Fruit fly (Drosophila melanogaster): Measurements from ENCODE around the gene PolI.

Gene PolI

DNA sequence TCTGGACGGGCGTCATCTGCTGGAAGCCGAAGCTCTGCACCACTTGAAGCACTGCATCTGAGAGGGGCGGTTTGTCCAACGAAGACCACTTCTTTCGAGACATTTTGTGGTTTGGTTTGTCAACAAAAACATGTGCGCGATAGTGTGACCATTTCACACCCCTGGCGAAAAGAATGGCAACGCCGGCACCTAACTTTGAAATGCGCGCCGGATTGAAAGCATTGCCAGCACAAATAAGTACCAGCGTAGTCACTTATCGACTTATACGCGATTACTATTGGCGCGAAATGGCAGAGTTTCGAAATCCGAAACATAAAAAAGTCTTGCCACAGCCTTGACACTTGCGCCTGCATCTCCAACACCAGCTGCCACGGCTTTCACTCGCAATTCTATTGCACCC lies 36.4 kb downstream of the PolI start, which contains the start of gene CG9630 (continued):
- no peak for TF ChIP-seq Nf-YC (tag; optimal IDR thresholded peaks at IDR 0.05)
- TF ChIP-seq CG14965 (GFP tag; optimal IDR thresholded peaks at IDR 0.05; ENCODE audit: borderline replicate concordance) = no peak
- TF ChIP-seq Tbp (GFP tag; optimal IDR thresholded peaks at IDR 0.05) = no peak
- no peak for TF ChIP-seq tx (GFP tag; optimal IDR thresholded peaks at IDR 0.05)
- TF ChIP-seq Med (GFP tag) = peak; percentile 87
- no peak for TF ChIP-seq Rfx (GFP tag; IDR thresholded peaks at IDR 0.05)
- TF ChIP-seq CG3407 (GFP tag; optimal IDR thresholded peaks at IDR 0.05) = no peak
- TF ChIP-seq maf-S (GFP tag; optimal IDR thresholded peaks at IDR 0.05) = no peak
- no peak for TF ChIP-seq Rx (GFP tag; IDR thresholded peaks at IDR 0.05)
- no peak for TF ChIP-seq CG4820 (GFP tag; optimal IDR thresholded peaks at IDR 0.05)
- TF ChIP-seq Stat92E (GFP tag; optimal IDR thresholded peaks at IDR 0.05) = peak in 1 of 3 experiments; percentile 45
- TF ChIP-seq NC2β (GFP tag; optimal IDR thresholded peaks at IDR 0.05) = no peak
- TF ChIP-seq CG1832 (GFP tag; optimal IDR thresholded peaks at IDR 0.05) = no peak
- peak; percentile 73 for TF ChIP-seq HmgZ (tag; optimal IDR thresholded peaks at IDR 0.05)
- TF ChIP-seq gt (GFP tag; IDR thresholded peaks at IDR 0.05) = no peak
- TF ChIP-seq z (GFP tag; IDR thresholded peaks at IDR 0.05) = no peak
- TF ChIP-seq CG12659 (GFP tag; optimal IDR thresholded peaks at IDR 0.05) = peak; percentile 12
- no peak for TF ChIP-seq usp (GFP tag; optimal IDR thresholded peaks at IDR 0.05)
- peak; percentile 88 for TF ChIP-seq MBD-R2 (GFP tag; IDR thresholded peaks at IDR 0.05)
- no peak for TF ChIP-seq Nf-YA (GFP tag; IDR thresholded peaks at IDR 0.05)
- peak; percentile 62 for TF ChIP-seq Scr (GFP tag; IDR thresholded peaks at IDR 0.05; ENCODE audit: partially characterized antibody)
- no peak for TF ChIP-seq CG4730 (GFP tag; IDR thresholded peaks at IDR 0.05)
- no peak for TF ChIP-seq ham (GFP tag; IDR thresholded peaks at IDR 0.05)
- peak; percentile 98 for TF ChIP-seq dm (GFP tag; optimal IDR thresholded peaks at IDR 0.05)
- peak; percentile 70 for TF ChIP-seq unc-4 (GFP tag; IDR thresholded peaks at IDR 0.05; ENCODE audit: partially characterized antibody)
- TF ChIP-seq Dip2 (GFP tag; IDR thresholded peaks at IDR 0.05) = no peak
- TF ChIP-seq nerfin-2 (GFP tag; IDR thresholded peaks at IDR 0.05; ENCODE audit: partially characterized antibody) = no peak
- TF ChIP-seq CG2116 (GFP tag; optimal IDR thresholded peaks at IDR 0.05) = peak; percentile 87
- TF ChIP-seq CG32532 (GFP tag; IDR thresholded peaks at IDR 0.05) = no peak
- no peak for TF ChIP-seq mam (GFP tag; optimal IDR thresholded peaks at IDR 0.05)
- peak; percentile 87 for TF ChIP-seq CG1603 (tag; optimal IDR thresholded peaks at IDR 0.05)
- TF ChIP-seq Gsc (GFP tag; IDR thresholded peaks at IDR 0.05) = no peak
- peak; percentile 38 for TF ChIP-seq CG3995 (GFP tag; optimal IDR thresholded peaks at IDR 0.05)
- TF ChIP-seq GATAe (GFP tag; conservative IDR thresholded peaks at IDR 0.05) = no peak
- TF ChIP-seq Deaf1 (tag; optimal IDR thresholded peaks at IDR 0.05) = no peak
- TF ChIP-seq CG7987 (GFP tag; optimal IDR thresholded peaks at IDR 0.05) = peak; percentile 47
- TF ChIP-seq CG17359 (tag; optimal IDR thresholded peaks at IDR 0.05) = no peak
- TF ChIP-seq az2 (GFP tag; optimal IDR thresholded peaks at IDR 0.05) = no peak
- no peak for TF ChIP-seq hb (GFP tag; IDR thresholded peaks at IDR 0.05; ENCODE audit: partially characterized antibody)
- TF ChIP-seq yki (optimal IDR thresholded peaks at IDR 0.05) = no peak
- no peak for TF ChIP-seq jing (GFP tag; optimal IDR thresholded peaks at IDR 0.05)
- no peak for TF ChIP-seq CG15696 (tag; optimal IDR thresholded peaks at IDR 0.05)
- no peak for TF ChIP-seq Hmx (GFP tag; optimal IDR thresholded peaks at IDR 0.05)
- TF ChIP-seq dan (GFP tag; IDR thresholded peaks at IDR 0.05) = no peak
- TF ChIP-seq CG13424 (tag; optimal IDR thresholded peaks at IDR 0.05) = no peak
- TF ChIP-seq CG9797 (GFP tag; optimal IDR thresholded peaks at IDR 0.05) = peak; percentile 97
- TF ChIP-seq nmo (GFP tag; optimal IDR thresholded peaks at IDR 0.05) = peak; percentile 10
- no peak for TF ChIP-seq crol (GFP tag; IDR thresholded peaks at IDR 0.05)
- no peak for TF ChIP-seq CG8944 (GFP tag; optimal IDR thresholded peaks at IDR 0.05)
- TF ChIP-seq twi (tag; optimal IDR thresholded peaks at IDR 0.05) = peak; percentile 85
- TF ChIP-seq CG8765 (GFP tag; IDR thresholded peaks at IDR 0.05) = no peak
- no peak for TF ChIP-seq TFAM (GFP tag; optimal IDR thresholded peaks at IDR 0.05)
- TF ChIP-seq salm (tag; optimal IDR thresholded peaks at IDR 0.05) = no peak
